Fruit fly (Drosophila melanogaster) whole organism, embryonic: ENCODE measurements around the gene CG33723.

Experiments used
- Awh ChIP-seq: fragments of 200-800 bp; sonication (Bioruptor generic); IDR thresholded peaks from 2 replicates; pipeline ENCODE4, ENCODE4 v1.3.6; 2022; ENCODE audit warnings: missing biosample characterization, missing genetic modification characterization
- CG10147 ChIP-seq: fragments of 200-800 bp; sonication (Bioruptor generic); optimal IDR thresholded peaks from 2 replicates; lab custom pipeline; 2019; ENCODE audit warnings: missing biosample characterization, mild to moderate bottlenecking, missing genetic modification characterization, moderate library complexity
- CG11456 ChIP-seq: fragments of 200-800 bp; sonication (Bioruptor generic); IDR thresholded peaks from 3 replicates; pipeline ENCODE4 v1.3.6; 2022; ENCODE audit warnings: missing biosample characterization, missing genetic modification characterization
- CG14441 ChIP-seq: fragments of 200-800 bp; sonication (Bioruptor generic); IDR thresholded peaks from 2 replicates; pipeline ENCODE4 v1.3.6; 2022; ENCODE audit warnings: missing biosample characterization, missing genetic modification characterization
- CG17802 ChIP-seq: fragments of 200-800 bp; sonication (Bioruptor generic); optimal IDR thresholded peaks from 2 replicates; lab custom pipeline; 2018; ENCODE audit warnings: missing biosample characterization, mild to moderate bottlenecking, missing genetic modification characterization, moderate library complexity
- CG1792 ChIP-seq: fragments of 200-800 bp; sonication (Bioruptor generic); optimal IDR thresholded peaks from 2 replicates; lab custom pipeline; 2016; ENCODE audit warnings: missing biosample characterization, missing genetic modification characterization
- CG18764 ChIP-seq: fragments of 200-800 bp; sonication (Bioruptor generic); optimal IDR thresholded peaks from 3 replicates; lab custom pipeline; 2016; ENCODE audit warnings: missing biosample characterization, missing genetic modification characterization
- CG2120 ChIP-seq: fragments of 200-800 bp; sonication (Bioruptor generic); optimal IDR thresholded peaks from 3 replicates; lab custom pipeline; 2016; ENCODE audit warnings: missing biosample characterization, missing genetic modification characterization
- CG2875 ChIP-seq: fragments of 200-800 bp; sonication (Bioruptor generic); optimal IDR thresholded peaks from 2 replicates; lab custom pipeline; 2017; ENCODE audit warnings: missing biosample characterization, mild to moderate bottlenecking, missing genetic modification characterization, missing genetic modification reagents
- CG3065 ChIP-seq: fragments of 200-800 bp; sonication (Bioruptor generic); optimal IDR thresholded peaks from 2 replicates; lab custom pipeline; 2016; ENCODE audit warnings: missing biosample characterization, missing genetic modification characterization
- CG31388 ChIP-seq: fragments of 200-800 bp; sonication (Bioruptor generic); optimal IDR thresholded peaks from 2 replicates; lab custom pipeline; 2016; ENCODE audit warnings: missing biosample characterization, missing genetic modification characterization
- CG3281 ChIP-seq: fragments of 200-800 bp; sonication (Bioruptor generic); optimal IDR thresholded peaks from 3 replicates; lab custom pipeline; 2017; ENCODE audit warnings: missing biosample characterization, mild to moderate bottlenecking, missing genetic modification characterization
- CG34422 ChIP-seq: fragments of 200-800 bp; sonication (Bioruptor generic); IDR thresholded peaks from 3 replicates; pipeline ENCODE4 v1.3.6; 2022; ENCODE audit warnings: missing biosample characterization, missing genetic modification characterization
- CG3838 ChIP-seq: fragments of 200-800 bp; sonication (Bioruptor generic); optimal IDR thresholded peaks from 3 replicates; lab custom pipeline; 2016; ENCODE audit warnings: missing biosample characterization, missing genetic modification characterization
- CG4730 ChIP-seq: fragments of 200-800 bp; sonication (Bioruptor generic); IDR thresholded peaks from 2 replicates; pipeline ENCODE4 v1.3.6; 2022; ENCODE audit warnings: missing biosample characterization, missing genetic modification characterization
- CG4854 ChIP-seq: fragments of 200-800 bp; sonication (Bioruptor generic); optimal IDR thresholded peaks from 2 replicates; lab custom pipeline; 2016; ENCODE audit warnings: missing biosample characterization, missing genetic modification characterization, inconsistent platforms
- CG7271 ChIP-seq: fragments of 200-800 bp; sonication (Bioruptor generic); optimal IDR thresholded peaks from 2 replicates; lab custom pipeline; 2018; ENCODE audit warnings: missing biosample characterization, mild to moderate bottlenecking, missing genetic modification characterization, moderate library complexity
- CG7372 ChIP-seq: fragments of 200-800 bp; sonication (Bioruptor generic); IDR thresholded peaks from 2 replicates; pipeline ENCODE4 v1.3.6; 2022; ENCODE audit warnings: missing biosample characterization, missing genetic modification characterization
- CG8765 ChIP-seq: fragments of 200-800 bp; sonication (Bioruptor generic); IDR thresholded peaks from 2 replicates; pipeline ENCODE4 v1.3.6; 2022; ENCODE audit warnings: missing biosample characterization, missing genetic modification characterization
- CG9876 ChIP-seq: fragments of 200-800 bp; sonication (Bioruptor generic); optimal IDR thresholded peaks from 2 replicates; lab custom pipeline; 2016; ENCODE audit warnings: missing biosample characterization, missing genetic modification characterization
- CoRest ChIP-seq: fragments of 200-800 bp; sonication (Bioruptor generic); optimal IDR thresholded peaks from 3 replicates; lab custom pipeline; 2018; ENCODE audit warnings: missing biosample characterization, mild to moderate bottlenecking, missing genetic modification characterization, moderate library complexity
- Dll ChIP-seq: fragments of 200-800 bp; sonication (Bioruptor generic); IDR thresholded peaks from 4 replicates; pipeline ENCODE4 v1.3.6; 2022; ENCODE audit warnings: missing biosample characterization, missing genetic modification characterization; ENCODE audit not compliant: partially characterized antibody
- Elba2 ChIP-seq: fragments of 200-800 bp; sonication (Bioruptor generic); optimal IDR thresholded peaks from 3 replicates; lab custom pipeline; 2016; ENCODE audit warnings: missing biosample characterization, missing genetic modification characterization
- HmgD ChIP-seq: fragments of 200-800 bp; sonication (Bioruptor generic); optimal IDR thresholded peaks from 3 replicates; lab custom pipeline; 2016; ENCODE audit warnings: missing biosample characterization, missing genetic modification characterization
- Myb ChIP-seq: fragments of 200-800 bp; sonication (Bioruptor generic); optimal IDR thresholded peaks from 2 replicates; lab custom pipeline; 2016; ENCODE audit warnings: missing biosample characterization, missing genetic modification characterization
- Nf-YA ChIP-seq: fragments of 200-800 bp; sonication (Bioruptor generic); IDR thresholded peaks from 2 replicates; pipeline ENCODE4 v1.3.6; 2022; ENCODE audit warnings: missing biosample characterization, missing genetic modification characterization
- Oli ChIP-seq: fragments of 200-800 bp; sonication (Bioruptor generic); optimal IDR thresholded peaks from 2 replicates; lab custom pipeline; 2018; ENCODE audit warnings: missing biosample characterization, mild to moderate bottlenecking, missing genetic modification characterization, moderate library complexity
- Poxn ChIP-seq: fragments of 200-800 bp; sonication (Bioruptor generic); IDR thresholded peaks from 2 replicates; pipeline ENCODE4 v1.3.6; 2022; ENCODE audit warnings: missing biosample characterization, missing genetic modification characterization
- Ptx1 ChIP-seq: fragments of 200-800 bp; sonication (Bioruptor generic); IDR thresholded peaks from 2 replicates; pipeline ENCODE4 v1.3.6; 2022; ENCODE audit warnings: missing biosample characterization, missing genetic modification characterization
- Rfx ChIP-seq: fragments of 200-800 bp; sonication (Bioruptor generic); IDR thresholded peaks from 2 replicates; pipeline ENCODE4 v1.3.6; 2022; ENCODE audit warnings: missing biosample characterization, missing genetic modification characterization
- Ssrp ChIP-seq: fragments of 200-800 bp; sonication (Bioruptor generic); optimal IDR thresholded peaks from 2 replicates; lab custom pipeline; 2018; ENCODE audit warnings: missing biosample characterization, mild to moderate bottlenecking, missing genetic modification characterization, moderate library complexity
- YL-1 ChIP-seq: fragments of 200-800 bp; sonication (Bioruptor generic); optimal IDR thresholded peaks from 3 replicates; lab custom pipeline; 2017; ENCODE audit warnings: missing biosample characterization, mild to moderate bottlenecking, missing genetic modification characterization
- al ChIP-seq: fragments of 200-800 bp; sonication (Bioruptor generic); IDR thresholded peaks from 2 replicates; pipeline ENCODE4 v1.3.6; 2022; ENCODE audit warnings: missing biosample characterization, missing genetic modification characterization
- ap ChIP-seq: fragments of 200-800 bp; sonication (Bioruptor generic); IDR thresholded peaks from 2 replicates; pipeline ENCODE4 v1.3.6; 2022; ENCODE audit warnings: missing biosample characterization, missing genetic modification characterization
- ase ChIP-seq: fragments of 200-800 bp; sonication (Bioruptor generic); IDR thresholded peaks from 3 replicates; pipeline ENCODE4 v1.3.6; 2022; ENCODE audit warnings: missing biosample characterization, missing genetic modification characterization
- bcd ChIP-seq: fragments of 200-800 bp; sonication (Bioruptor generic); optimal IDR thresholded peaks from 2 replicates; lab custom pipeline; 2017; ENCODE audit warnings: missing biosample characterization, mild to moderate bottlenecking, missing genetic modification characterization
- br ChIP-seq: fragments of >200 bp; optimal IDR thresholded peaks from 2 replicates; lab custom pipeline; 2017
- en ChIP-seq: fragments of 200-800 bp; sonication (Bioruptor generic); optimal IDR thresholded peaks from 2 replicates; lab custom pipeline; 2016; ENCODE audit warnings: missing biosample characterization, missing genetic modification characterization
- hbn ChIP-seq: fragments of 200-800 bp; sonication (Bioruptor generic); IDR thresholded peaks from 2 replicates; pipeline ENCODE4 v1.3.6; 2022; ENCODE audit warnings: missing biosample characterization, missing genetic modification characterization; ENCODE audit not compliant: partially characterized antibody
- insv ChIP-seq, 2 experiments: fragments of 200-800 bp; sonication (Bioruptor generic); optimal IDR thresholded peaks; 3 replicates each; lab custom pipeline; 2016 to 2018; ENCODE audit warnings: missing biosample characterization in 2 of 2, missing genetic modification characterization in 2 of 2
- jumu ChIP-seq: fragments of 200-800 bp; sonication (Bioruptor generic); optimal IDR thresholded peaks from 3 replicates; lab custom pipeline; 2016; ENCODE audit warnings: missing biosample characterization, missing genetic modification characterization
- pb ChIP-seq: fragments of 200-800 bp; sonication (Bioruptor generic); optimal IDR thresholded peaks from 3 replicates; lab custom pipeline; 2016; ENCODE audit warnings: missing biosample characterization, missing genetic modification characterization
- scrt ChIP-seq: fragments of 200-800 bp; sonication (Bioruptor generic); optimal IDR thresholded peaks from 2 replicates; lab custom pipeline; 2018; ENCODE audit warnings: missing biosample characterization, mild to moderate bottlenecking, missing genetic modification characterization, moderate library complexity
- sima ChIP-seq: fragments of 200-800 bp; sonication (Bioruptor generic); optimal IDR thresholded peaks from 2 replicates; lab custom pipeline; 2016; ENCODE audit warnings: missing biosample characterization, missing genetic modification characterization
- stc ChIP-seq: fragments of 200-800 bp; sonication (Bioruptor generic); IDR thresholded peaks from 2 replicates; pipeline ENCODE4 v1.3.6; 2022; ENCODE audit warnings: missing biosample characterization, missing genetic modification characterization
- stwl ChIP-seq: fragments of 200-800 bp; sonication (Bioruptor generic); optimal IDR thresholded peaks from 3 replicates; lab custom pipeline; 2018; ENCODE audit warnings: missing biosample characterization, mild to moderate bottlenecking, missing genetic modification characterization, moderate library complexity
- usp ChIP-seq: fragments of >200 bp; optimal IDR thresholded peaks from 2 replicates; lab custom pipeline; 2017; ENCODE audit warnings: missing biosample characterization, missing genetic modification characterization
- wek ChIP-seq: fragments of 200-800 bp; sonication (Bioruptor generic); optimal IDR thresholded peaks from 3 replicates; lab custom pipeline; 2018; ENCODE audit warnings: missing biosample characterization, mild to moderate bottlenecking, missing genetic modification characterization, moderate library complexity

CG33723 gene

dm6 chr2L:9436504-9436903 lies 4.0 kb downstream of the CG33723 start, which contains the start of gene RpS28-like:
TSS of gene RpS28-like (plus strand) at chr2L:9436804.
- TF ChIP-seq CG14441 (GFP tag; lab: Robert Waterston, UW) (no peak), CG8765 (GFP tag; lab: Robert Waterston, UW) (no peak), ase (GFP tag; lab: Robert Waterston, UW) (no peak), al (no peak), usp (GFP tag; lab: Kevin White, UChicago) (no peak), CG10147 (GFP tag; lab: Kevin White, UChicago) (no peak), CG3838 (GFP tag; lab: Kevin White, UChicago) (no peak), jumu (GFP tag; lab: Kevin White, UChicago) (no peak), YL-1 (GFP tag; lab: Kevin White, UChicago) (no peak), CG17802 (tag; lab: Kevin White, UChicago) (no peak), CG2875 (GFP tag; lab: Kevin White, UChicago) (no peak), pb (GFP tag; lab: Kevin White, UChicago) (no peak), CG7372 (no peak), br (lab: Kevin White, UChicago) (no peak), stwl (tag; lab: Kevin White, UChicago) (no peak)
- TF ChIP-seq, all 482 proteins: peak for 0

dm6 chr2L:9435099-9435498 lies 5.4 kb downstream of the CG33723 start, which contains the start of gene CG3769:
TSS of gene CG3769 (plus strand) at chr2L:9435399.
- TF ChIP-seq CG4854 (GFP tag; lab: Kevin White, UChicago), result no peak
- TF ChIP-seq Myb, result peak; percentile 29
- peak; percentile 22; the same call in 1 of the 2 replicates for TF ChIP-seq Rfx (GFP tag; lab: Robert Waterston, UW)

dm6 chr2L:9430992-9431602 lies 9.4 kb downstream of the CG33723 start, which contains the start of the genes FucTB and scat:
TSS of gene FucTB (minus strand) at chr2L:9431052.
TSS of gene scat (plus strand) at chr2L:9431405.
- peak; percentile 87 for TF ChIP-seq stc (GFP tag; lab: Robert Waterston, UW)
- TF ChIP-seq CG34422, result peak; percentile 93; the same call in 2 of the 3 replicates
- peak; percentile 94 for TF ChIP-seq CG11456 (GFP tag; lab: Robert Waterston, UW)
- TF ChIP-seq insv (GFP tag; optimal IDR thresholded peaks at IDR 0.05; lab: Kevin White, UChicago), result peak in 1 of 2 experiments; percentile 60
- TF ChIP-seq scrt (GFP tag; lab: Kevin White, UChicago), result peak; percentile 66
- peak; percentile 84 for TF ChIP-seq ap (GFP tag; lab: Robert Waterston, UW)
- TF ChIP-seq CG1792 (GFP tag; lab: Kevin White, UChicago), result peak; percentile 79
- peak; percentile 75 for TF ChIP-seq CG3065 (GFP tag; lab: Kevin White, UChicago)
- peak; percentile 86 for TF ChIP-seq CG4730
- peak; percentile 97 for TF ChIP-seq Ssrp (tag; lab: Kevin White, UChicago)
- peak; percentile 69; the same call in 1 of the 2 replicates for TF ChIP-seq Nf-YA (GFP tag; lab: Robert Waterston, UW)
- peak; percentile 59 for TF ChIP-seq CG9876
- TF ChIP-seq Awh (GFP tag; lab: Robert Waterston, UW), result peak; percentile 79
- peak; percentile 88 for TF ChIP-seq CG3281
- peak; percentile 88 for TF ChIP-seq CG7271 (tag; lab: Kevin White, UChicago)
- no peak for TF ChIP-seq sima (GFP tag; lab: Kevin White, UChicago)
- peak; percentile 95 for TF ChIP-seq bcd (GFP tag; lab: Kevin White, UChicago)
- no peak for TF ChIP-seq hbn
- peak; percentile 98 for TF ChIP-seq CG18764 (GFP tag; lab: Kevin White, UChicago)
- no peak for TF ChIP-seq wek
- peak; percentile 69 for TF ChIP-seq CG31388 (GFP tag; lab: Kevin White, UChicago)
- TF ChIP-seq Dll (GFP tag; lab: Robert Waterston, UW), result 0 out of 4 replicates have a peak, but pooled peaks have one; percentile 53
- peak; percentile 75 for TF ChIP-seq Poxn (GFP tag; lab: Robert Waterston, UW)
- peak; percentile 98 for TF ChIP-seq CoRest (tag; lab: Kevin White, UChicago)
- TF ChIP-seq en, result no peak
- TF ChIP-seq Ptx1 (GFP tag; lab: Robert Waterston, UW), result peak; percentile 95
- TF ChIP-seq CG2120 (GFP tag; lab: Kevin White, UChicago), result peak; percentile 89
- TF ChIP-seq Oli (tag; lab: Kevin White, UChicago), result peak; percentile 88
- peak; percentile 68 for TF ChIP-seq Elba2
- no peak for TF ChIP-seq HmgD (GFP tag; lab: Kevin White, UChicago)
